Fruit fly (Drosophila melanogaster) whole organism, embryonic: Measurements from ENCODE around the gene Cyp12a5.

Experiments used
- BEAF-32 ChIP-seq: fragments of 200-800 bp; sonication (Bioruptor generic); optimal IDR thresholded peaks from 3 replicates; lab custom pipeline; 2017; ENCODE audit warnings: missing biosample characterization, missing genetic modification characterization, mild to moderate bottlenecking, moderate library complexity, missing genetic modification reagents
- CG10267 ChIP-seq: fragments of 200-800 bp; sonication (Bioruptor generic); optimal IDR thresholded peaks from 2 replicates; lab custom pipeline; 2018; ENCODE audit warnings: missing biosample characterization, mild to moderate bottlenecking, missing genetic modification characterization, moderate library complexity
- CG10274 ChIP-seq: fragments of 200-800 bp; sonication (Bioruptor generic); optimal IDR thresholded peaks from 3 replicates; lab custom pipeline; 2017; ENCODE audit warnings: missing biosample characterization, mild to moderate bottlenecking, missing genetic modification characterization
- CG12155 ChIP-seq: fragments of 200-800 bp; sonication (Bioruptor generic); optimal IDR thresholded peaks from 3 replicates; lab custom pipeline; 2016; ENCODE audit warnings: missing biosample characterization, missing genetic modification characterization
- CG12299 ChIP-seq: fragments of 200-800 bp; sonication (Bioruptor generic); optimal IDR thresholded peaks from 2 replicates; lab custom pipeline; 2018; ENCODE audit warnings: missing biosample characterization, mild to moderate bottlenecking, missing genetic modification characterization
- CG1233 ChIP-seq: fragments of 200-800 bp; sonication (Bioruptor generic); optimal IDR thresholded peaks from 4 replicates; lab custom pipeline; 2018; ENCODE audit warnings: missing biosample characterization, mild to moderate bottlenecking, missing genetic modification characterization
- CG14710 ChIP-seq: fragments of 200-800 bp; sonication (Bioruptor generic); optimal IDR thresholded peaks from 3 replicates; lab custom pipeline; 2019; ENCODE audit warnings: missing biosample characterization, mild to moderate bottlenecking, missing genetic modification characterization, moderate library complexity
- CG17359 ChIP-seq: fragments of 200-800 bp; sonication (Bioruptor generic); optimal IDR thresholded peaks from 3 replicates; lab custom pipeline; 2018; ENCODE audit warnings: missing biosample characterization, mild to moderate bottlenecking, missing genetic modification characterization, moderate library complexity
- CG17612 ChIP-seq: fragments of 200-800 bp; sonication (Bioruptor generic); IDR thresholded peaks from 2 replicates; pipeline ENCODE4 v1.3.6; 2022; ENCODE audit warnings: missing biosample characterization, missing genetic modification characterization
- CG3163 ChIP-seq: fragments of 200-800 bp; sonication (Bioruptor generic); optimal IDR thresholded peaks from 3 replicates; lab custom pipeline; 2016; ENCODE audit warnings: missing biosample characterization, missing genetic modification characterization
- CG32532 ChIP-seq: fragments of 200-800 bp; sonication (Bioruptor generic); IDR thresholded peaks from 2 replicates; pipeline ENCODE4 v1.3.6; 2022; ENCODE audit warnings: missing biosample characterization, missing genetic modification characterization
- CG3847 ChIP-seq: fragments of 200-800 bp; sonication (Bioruptor generic); IDR thresholded peaks from 2 replicates; pipeline ENCODE4 v1.3.6; 2022; ENCODE audit warnings: missing biosample characterization, missing genetic modification characterization
- CG4424 ChIP-seq: fragments of 200-800 bp; sonication (Bioruptor generic); optimal IDR thresholded peaks from 3 replicates; lab custom pipeline; 2016; ENCODE audit warnings: missing biosample characterization, missing genetic modification characterization
- CG4730 ChIP-seq: fragments of 200-800 bp; sonication (Bioruptor generic); IDR thresholded peaks from 2 replicates; pipeline ENCODE4 v1.3.6; 2022; ENCODE audit warnings: missing biosample characterization, missing genetic modification characterization
- CG4820 ChIP-seq: fragments of 200-800 bp; sonication (Bioruptor generic); optimal IDR thresholded peaks from 3 replicates; lab custom pipeline; 2016; ENCODE audit warnings: missing biosample characterization, missing genetic modification characterization
- CG6689 ChIP-seq: fragments of 200-800 bp; sonication (Bioruptor generic); IDR thresholded peaks from 2 replicates; pipeline ENCODE4 v1.3.6; 2022; ENCODE audit warnings: missing biosample characterization, missing genetic modification characterization
- CG6765 ChIP-seq: fragments of 200-800 bp; sonication (Bioruptor generic); optimal IDR thresholded peaks from 3 replicates; lab custom pipeline; 2017; ENCODE audit warnings: missing biosample characterization, mild to moderate bottlenecking, missing genetic modification characterization
- CG7372 ChIP-seq: fragments of 200-800 bp; sonication (Bioruptor generic); IDR thresholded peaks from 2 replicates; pipeline ENCODE4 v1.3.6; 2022; ENCODE audit warnings: missing biosample characterization, missing genetic modification characterization
- CG7786 ChIP-seq: fragments of 200-800 bp; sonication (Bioruptor generic); optimal IDR thresholded peaks from 2 replicates; lab custom pipeline; 2016; ENCODE audit warnings: missing biosample characterization, missing genetic modification characterization
- CG7839 ChIP-seq: fragments of 200-800 bp; sonication (Bioruptor generic); optimal IDR thresholded peaks from 3 replicates; lab custom pipeline; 2018; ENCODE audit warnings: missing biosample characterization, mild to moderate bottlenecking, missing genetic modification characterization, moderate library complexity
- CG8290 ChIP-seq, 3 experiments: fragments of 200-800 bp; sonication (Bioruptor generic); optimal IDR thresholded peaks; 2 replicates each; lab custom pipeline; 2016 to 2019; ENCODE audit warnings: missing biosample characterization in 3 of 3, missing genetic modification characterization in 3 of 3, mild to moderate bottlenecking in 2 of 3, moderate library complexity in 1 of 3
- CG9727 ChIP-seq: fragments of 200-800 bp; sonication (Bioruptor generic); optimal IDR thresholded peaks from 3 replicates; lab custom pipeline; 2017; ENCODE audit warnings: missing biosample characterization, mild to moderate bottlenecking, missing genetic modification characterization
- CTCF ChIP-seq: fragments of 200-800 bp; sonication (Bioruptor generic); optimal IDR thresholded peaks from 2 replicates; lab custom pipeline; 2017; ENCODE audit warnings: missing biosample characterization, mild to moderate bottlenecking, missing genetic modification characterization, moderate library complexity
- Deaf1 ChIP-seq: fragments of 200-800 bp; optimal IDR thresholded peaks from 3 replicates; lab custom pipeline; 2019; ENCODE audit warnings: missing biosample characterization, mild to moderate bottlenecking, missing genetic modification characterization, moderate library complexity
- Doc2 ChIP-seq: fragments of 200-800 bp; sonication (Bioruptor generic); IDR thresholded peaks from 2 replicates; pipeline ENCODE4 v1.3.6; 2022; ENCODE audit warnings: missing biosample characterization, missing genetic modification characterization
- Gug ChIP-seq: fragments of 200-800 bp; sonication (Bioruptor generic); IDR thresholded peaks from 4 replicates; pipeline ENCODE4 v1.3.6; 2022; ENCODE audit warnings: missing biosample characterization, missing genetic modification characterization
- HLHmδ ChIP-seq: fragments of 200-800 bp; sonication (Bioruptor generic); optimal IDR thresholded peaks from 2 replicates; lab custom pipeline; 2018; ENCODE audit warnings: missing biosample characterization, mild to moderate bottlenecking, missing genetic modification characterization, moderate library complexity
- NFAT ChIP-seq: fragments of 200-800 bp; sonication (Bioruptor generic); IDR thresholded peaks from 2 replicates; pipeline ENCODE4 v1.3.6; 2022; ENCODE audit warnings: missing biosample characterization, missing genetic modification characterization
- Rx ChIP-seq: fragments of 200-800 bp; sonication (Bioruptor generic); IDR thresholded peaks from 2 replicates; pipeline ENCODE4 v1.3.6; 2022; ENCODE audit warnings: missing biosample characterization, missing genetic modification characterization
- Sox102F ChIP-seq: fragments of 200-800 bp; sonication (Bioruptor generic); optimal IDR thresholded peaks from 2 replicates; lab custom pipeline; 2018; ENCODE audit warnings: missing biosample characterization, mild to moderate bottlenecking, missing genetic modification characterization, moderate library complexity
- Vsx1 ChIP-seq: fragments of 200-800 bp; sonication (Bioruptor generic); optimal IDR thresholded peaks from 2 replicates; lab custom pipeline; 2017; ENCODE audit warnings: missing biosample characterization, mild to moderate bottlenecking, missing genetic modification characterization, missing genetic modification reagents
- amos ChIP-seq: fragments of 200-800 bp; sonication (Bioruptor generic); IDR thresholded peaks from 2 replicates; pipeline ENCODE4 v1.3.6; 2022; ENCODE audit warnings: missing biosample characterization, missing genetic modification characterization; ENCODE audit not compliant: partially characterized antibody
- cato ChIP-seq: fragments of 200-800 bp; sonication (Bioruptor generic); optimal IDR thresholded peaks from 2 replicates; lab custom pipeline; 2016; ENCODE audit warnings: missing biosample characterization, missing genetic modification characterization, borderline replicate concordance
- crp ChIP-seq, 2 experiments: fragments of 200-800 bp; sonication (Bioruptor generic); optimal IDR thresholded peaks; 2 replicates in 1 of 2; 3 replicates in 1 of 2; lab custom pipeline; 2017; ENCODE audit warnings: missing biosample characterization in 2 of 2, missing genetic modification characterization in 2 of 2, mild to moderate bottlenecking in 1 of 2, moderate library complexity in 1 of 2
- cwo ChIP-seq: fragments of 200-800 bp; sonication (Bioruptor generic); optimal IDR thresholded peaks from 3 replicates; lab custom pipeline; 2017; ENCODE audit warnings: missing biosample characterization, missing genetic modification characterization, mild to moderate bottlenecking, moderate library complexity, missing genetic modification reagents
- dan ChIP-seq: fragments of 200-800 bp; sonication (Bioruptor generic); IDR thresholded peaks from 2 replicates; pipeline ENCODE4 v1.3.6; 2022; ENCODE audit warnings: missing biosample characterization, missing genetic modification characterization
- dati ChIP-seq: fragments of 200-800 bp; sonication (Bioruptor generic); IDR thresholded peaks from 2 replicates; pipeline ENCODE4 v1.3.6; 2022; ENCODE audit warnings: missing biosample characterization, missing genetic modification characterization
- dmrt11E ChIP-seq: fragments of 200-800 bp; sonication (Bioruptor generic); optimal IDR thresholded peaks from 3 replicates; lab custom pipeline; 2018; ENCODE audit warnings: missing biosample characterization, mild to moderate bottlenecking, missing genetic modification characterization, moderate library complexity
- dpn ChIP-seq, 2 experiments: fragments of 200-800 bp; sonication (Bioruptor generic); optimal IDR thresholded peaks; 3 replicates each; lab custom pipeline; 2016; ENCODE audit warnings: missing biosample characterization in 2 of 2, missing genetic modification characterization in 2 of 2
- en ChIP-seq: fragments of 200-800 bp; sonication (Bioruptor generic); optimal IDR thresholded peaks from 2 replicates; lab custom pipeline; 2016; ENCODE audit warnings: missing biosample characterization, missing genetic modification characterization
- eve ChIP-seq, 2 experiments: fragments of >200 bp; optimal IDR thresholded peaks; 2 replicates each; lab custom pipeline; 2017; ENCODE audit warnings: missing biosample characterization in 2 of 2, missing genetic modification characterization in 2 of 2
- eyg ChIP-seq: fragments of 200-800 bp; sonication (Bioruptor generic); optimal IDR thresholded peaks from 3 replicates; lab custom pipeline; 2016; ENCODE audit warnings: missing biosample characterization, missing genetic modification characterization
- hth ChIP-seq: fragments of >200 bp; optimal IDR thresholded peaks from 2 replicates; lab custom pipeline; 2017; ENCODE audit warnings: inconsistent platforms
- mirr ChIP-seq: fragments of 200-800 bp; sonication (Bioruptor generic); optimal IDR thresholded peaks from 3 replicates; lab custom pipeline; 2018; ENCODE audit warnings: missing biosample characterization, mild to moderate bottlenecking, missing genetic modification characterization
- nerfin-1 ChIP-seq: fragments of 200-800 bp; sonication (Bioruptor generic); optimal IDR thresholded peaks from 3 replicates; lab custom pipeline; 2019; ENCODE audit warnings: missing biosample characterization, mild to moderate bottlenecking, missing genetic modification characterization, moderate library complexity
- ro ChIP-seq: fragments of 200-800 bp; sonication (Bioruptor generic); IDR thresholded peaks from 2 replicates; pipeline ENCODE4 v1.3.6; 2022; ENCODE audit warnings: missing biosample characterization, missing genetic modification characterization
- sens ChIP-seq: fragments of 200-800 bp; sonication (Bioruptor generic); peaks from one replicate; lab custom pipeline; 2016; ENCODE audit warnings: missing biosample characterization, missing genetic modification characterization
- sr ChIP-seq: fragments of 200-800 bp; sonication (Bioruptor generic); IDR thresholded peaks from 3 replicates; pipeline ENCODE4 v1.3.6; 2022; ENCODE audit warnings: missing biosample characterization, missing genetic modification characterization
- ssp ChIP-seq: fragments of 200-800 bp; sonication (Bioruptor generic); IDR thresholded peaks from 2 replicates; pipeline ENCODE4 v1.3.6; 2022; ENCODE audit warnings: missing biosample characterization, missing genetic modification characterization
- tgo ChIP-seq: fragments of 200-800 bp; sonication (Bioruptor generic); IDR thresholded peaks from 3 replicates; pipeline ENCODE4 v1.3.6; 2022; ENCODE audit warnings: missing biosample characterization, missing genetic modification characterization
- unc-4 ChIP-seq: fragments of 200-800 bp; sonication (Bioruptor generic); IDR thresholded peaks from 2 replicates; pipeline ENCODE4 v1.3.6; 2022; ENCODE audit warnings: missing biosample characterization, missing genetic modification characterization; ENCODE audit not compliant: partially characterized antibody

Cyp12a5 gene

dm6 chr3R:19153502-19153983, 21.1 kb downstream of the Cyp12a5 start, which contains the start of gene CG5835 (continued):
- peak; percentile 13 for TF ChIP-seq cwo
- TF ChIP-seq CG3847: no peak
- TF ChIP-seq CG17359: peak; percentile 27
- TF ChIP-seq CG10267: no peak
- TF ChIP-seq dmrt11E (tag; lab: Kevin White, UChicago): no peak
- TF ChIP-seq eyg: no peak
- 0 out of 2 replicates have a peak, but pooled peaks have one; percentile 15 for TF ChIP-seq Rx (GFP tag; lab: Robert Waterston, UW)
- no peak for TF ChIP-seq CG9727 (GFP tag; lab: Kevin White, UChicago)
- TF ChIP-seq CG12155: no peak
- TF ChIP-seq HLHmδ (GFP tag; lab: Kevin White, UChicago): no peak
- no peak for TF ChIP-seq nerfin-1 (tag; lab: Kevin White, UChicago)
- peak; percentile 72 for TF ChIP-seq Deaf1 (tag; lab: Kevin White, UChicago)
- TF ChIP-seq mirr (GFP tag; lab: Kevin White, UChicago): peak; percentile 81
- TF ChIP-seq Gug (GFP tag; lab: Robert Waterston, UW): no peak
- peak; percentile 32; the same call in 1 of the 2 replicates for TF ChIP-seq amos
- peak; percentile 16 for TF ChIP-seq sens (GFP tag; lab: Kevin White, UChicago)
- TF ChIP-seq CG10274 (GFP tag; lab: Kevin White, UChicago): no peak
- peak; percentile 17 for TF ChIP-seq CG6765
- TF ChIP-seq CG3163 (GFP tag; lab: Kevin White, UChicago): no peak
- TF ChIP-seq Sox102F (GFP tag; lab: Kevin White, UChicago): peak; percentile 39
- TF ChIP-seq eve (GFP tag; optimal IDR thresholded peaks at IDR 0.05; lab: Kevin White, UChicago): no peak
- TF ChIP-seq NFAT: no peak
- peak; percentile 12 for TF ChIP-seq CG7839 (tag; lab: Kevin White, UChicago)
- no peak for TF ChIP-seq cato
- TF ChIP-seq CG4424 (GFP tag; lab: Kevin White, UChicago): peak; percentile 11
- TF ChIP-seq CG4820 (GFP tag; lab: Kevin White, UChicago): no peak
- TF ChIP-seq BEAF-32 (GFP tag; lab: Kevin White, UChicago): peak; percentile 7
- TF ChIP-seq CG32532 (GFP tag; lab: Robert Waterston, UW): peak; percentile 47; the same call in 1 of the 2 replicates
- TF ChIP-seq unc-4 (GFP tag; lab: Robert Waterston, UW): 0 out of 2 replicates have a peak, but pooled peaks have one; percentile 33
- no peak for TF ChIP-seq dan (GFP tag; lab: Robert Waterston, UW)
- no peak for TF ChIP-seq ro (GFP tag; lab: Robert Waterston, UW)
- TF ChIP-seq sr: peak; percentile 50; the same call in 1 of the 3 replicates
- TF ChIP-seq crp (GFP tag; optimal IDR thresholded peaks at IDR 0.05; lab: Kevin White, UChicago): no peak
- no peak for TF ChIP-seq CG4730 (GFP tag; lab: Robert Waterston, UW)
- no peak for TF ChIP-seq CG1233 (GFP tag; lab: Kevin White, UChicago)
- no peak for TF ChIP-seq ssp (GFP tag; lab: Robert Waterston, UW)
- no peak for TF ChIP-seq CG17612
- peak; percentile 1 for TF ChIP-seq CG14710 (tag; lab: Kevin White, UChicago)
- peak; percentile 63; the same call in 1 of the 2 replicates for TF ChIP-seq CG6689 (GFP tag; lab: Robert Waterston, UW)
- no peak for TF ChIP-seq dpn (GFP tag; optimal IDR thresholded peaks at IDR 0.05; lab: Kevin White, UChicago)
- no peak for TF ChIP-seq CTCF (GFP tag; lab: Kevin White, UChicago)
- TF ChIP-seq CG7372 (GFP tag; lab: Robert Waterston, UW): no peak
- TF ChIP-seq Doc2: no peak
- TF ChIP-seq dati (GFP tag; lab: Robert Waterston, UW): no peak
- peak; percentile 16 for TF ChIP-seq CG7786
- TF ChIP-seq Vsx1 (GFP tag; lab: Kevin White, UChicago): peak; percentile 15
- TF ChIP-seq en: no peak
- TF ChIP-seq CG8290 (GFP tag; optimal IDR thresholded peaks at IDR 0.05; lab: Kevin White, UChicago): no peak
- peak in 1 of 2 experiments; percentile 75 for TF ChIP-seq CG8290 (tag; optimal IDR thresholded peaks at IDR 0.05; lab: Kevin White, UChicago)
- TF ChIP-seq CG12299 (tag; lab: Kevin White, UChicago): peak; percentile 28
- no peak for TF ChIP-seq hth (lab: Kevin White, UChicago)
- no peak for TF ChIP-seq tgo (GFP tag; lab: Robert Waterston, UW)
